Worm (Caenorhabditis elegans): ENCODE data around the gene D2089.3.

Gene D2089.3

ce11 chrII:10662279-10662678, 2.7 kb downstream of the D2089.3 start:
- TF ChIP-seq zfh-2 (GFP tag; conservative IDR thresholded peaks at IDR 0.05) (no peak), attf-6 (GFP tag; IDR thresholded peaks at IDR 0.05) (no peak), hlh-26 (GFP tag; conservative IDR thresholded peaks at IDR 0.05) (no peak), B0019.2 (GFP tag; conservative IDR thresholded peaks at IDR 0.05) (0 out of 2 replicates have a peak, but pooled peaks have one; percentile 9), Y95B8A.8 (GFP tag; IDR thresholded peaks at IDR 0.05) (no peak), F33H1.4 (GFP tag; IDR thresholded peaks at IDR 0.05) (peak; percentile 34; the same call in 1 of the 2 replicates), ekl-4 (GFP tag; IDR thresholded peaks at IDR 0.05) (no peak), ceh-100 (GFP tag; IDR thresholded peaks at IDR 0.05) (no peak), ceh-79 (tag; optimal IDR thresholded peaks at IDR 0.05) (no peak), hsf-1 (GFP tag; IDR thresholded peaks at IDR 0.05) (0 out of 2 replicates have a peak, but pooled peaks have one; percentile 32), F37B4.10 (GFP tag; IDR thresholded peaks at IDR 0.05) (no peak), somi-1 (GFP tag; optimal IDR thresholded peaks at IDR 0.05) (no peak), T26A5.8 (tag; optimal IDR thresholded peaks at IDR 0.05) (no peak), nhr-80 (tag; optimal IDR thresholded peaks at IDR 0.05) (no peak), egl-18 (GFP tag; IDR thresholded peaks at IDR 0.05) (no peak), lsl-1 (GFP tag; optimal IDR thresholded peaks at IDR 0.05) (no peak), madf-8 (GFP tag; conservative IDR thresholded peaks at IDR 0.05) (no peak), gei-17 (GFP tag; optimal IDR thresholded peaks at IDR 0.05) (no peak), ZK185.1 (tag; optimal IDR thresholded peaks at IDR 0.05; ENCODE audit: poor library complexity, severe bottlenecking) (no peak), ztf-22 (GFP tag; optimal IDR thresholded peaks at IDR 0.05) (no peak), T07F8.4 (tag; optimal IDR thresholded peaks at IDR 0.05) (no peak), madf-3 (GFP tag; IDR thresholded peaks at IDR 0.05) (0 out of 2 replicates have a peak, but pooled peaks have one; percentile 2), snpc-4 (GFP tag; optimal IDR thresholded peaks at IDR 0.05) (no peak), snpc-4 (tag; optimal IDR thresholded peaks at IDR 0.05) (no peak), lag-1 (GFP tag; IDR thresholded peaks at IDR 0.05) (no peak), ceh-91 (GFP tag; IDR thresholded peaks at IDR 0.05) (no peak), madf-6 (GFP tag; IDR thresholded peaks at IDR 0.05) (peak; percentile 22; the same call in 1 of the 2 replicates), snpc-1.3 (tag; optimal IDR thresholded peaks at IDR 0.05; ENCODE audit: insufficient read depth) (peak; percentile 0), rpc-1 (optimal IDR thresholded peaks at IDR 0.05) (no peak), rpc-1 (tag; optimal IDR thresholded peaks at IDR 0.05) (no peak), ceh-27 (GFP tag; optimal IDR thresholded peaks at IDR 0.05) (no peak), ceh-58 (GFP tag; IDR thresholded peaks at IDR 0.05) (no peak), bed-1 (GFP tag; IDR thresholded peaks at IDR 0.05) (no peak), athp-1 (tag; optimal IDR thresholded peaks at IDR 0.05) (no peak), him-1 (tag; optimal IDR thresholded peaks at IDR 0.05) (no peak), atf-7 (tag; optimal IDR thresholded peaks at IDR 0.05) (no peak), zim-3 (tag; optimal IDR thresholded peaks at IDR 0.05) (no peak), sdz-38 (tag; optimal IDR thresholded peaks at IDR 0.05) (no peak), tlf-1 (GFP tag; optimal IDR thresholded peaks at IDR 0.05) (no peak), B0336.3 (GFP tag; IDR thresholded peaks at IDR 0.05) (no peak), dox-1 (GFP tag; IDR thresholded peaks at IDR 0.05) (no peak), unc-130 (GFP tag; optimal IDR thresholded peaks at IDR 0.05) (no peak), lin-26 (GFP tag; IDR thresholded peaks at IDR 0.05) (no peak), Y56A3A.18 (GFP tag; IDR thresholded peaks at IDR 0.05) (no peak), ccch-3 (GFP tag; optimal IDR thresholded peaks at IDR 0.05) (no peak), fkh-3 (tag; optimal IDR thresholded peaks at IDR 0.05) (no peak), ztf-26 (tag; optimal IDR thresholded peaks at IDR 0.05) (no peak), let-607 (tag; optimal IDR thresholded peaks at IDR 0.05) (no peak), egrh-3 (GFP tag; IDR thresholded peaks at IDR 0.05) (no peak), hmg-1.2 (GFP tag; IDR thresholded peaks at IDR 0.05) (no peak)

Data from whole organism, young adult.